Worm (Caenorhabditis elegans) whole organism, young adult: ENCODE measurements around the gene F25H8.2.

ENCODE experiments used
- B0261.1 ChIP-seq: sonication (generic microtip); optimal IDR thresholded peaks from 2 replicates; lab custom pipeline; 2016; ENCODE audit warnings: mild to moderate bottlenecking, missing genetic modification characterization, moderate library complexity, missing compliant biosample characterization
- C17E4.6 ChIP-seq: fragments of 200-800 bp; sonication (Bioruptor generic); IDR thresholded peaks from 2 replicates; pipeline ENCODE4 v1.3.6; 2022; ENCODE audit warnings: missing genetic modification reagents, missing genetic modification characterization, missing compliant biosample characterization
- F23B12.7 ChIP-seq: sonication (generic microtip); optimal IDR thresholded peaks from 2 replicates; lab custom pipeline; 2017; ENCODE audit warnings: missing genetic modification characterization, mild to moderate bottlenecking, missing compliant biosample characterization, antibody characterized with exemption, moderate library complexity; ENCODE audit not compliant: insufficient read depth
- F37B4.10 ChIP-seq: fragments of 200-800 bp; sonication (Bioruptor generic); IDR thresholded peaks from 2 replicates; pipeline ENCODE4 v1.3.6; 2022; ENCODE audit warnings: missing genetic modification characterization, missing compliant biosample characterization
- F49E8.2 ChIP-seq: sonication (generic microtip); optimal IDR thresholded peaks from 3 replicates; lab custom pipeline; 2017; ENCODE audit warnings: missing genetic modification characterization, mild to moderate bottlenecking, missing compliant biosample characterization, antibody characterized with exemption, moderate library complexity; ENCODE audit not compliant: insufficient read depth
- K12H6.12 ChIP-seq: fragments of 200-800 bp; sonication (Bioruptor generic); optimal IDR thresholded peaks from 2 replicates; lab custom pipeline; 2018; ENCODE audit warnings: mild to moderate bottlenecking, missing genetic modification characterization, missing compliant biosample characterization
- T26A5.8 ChIP-seq: sonication (generic microtip); optimal IDR thresholded peaks from 2 replicates; lab custom pipeline; 2016; ENCODE audit warnings: missing genetic modification characterization, missing compliant biosample characterization
- attf-3 ChIP-seq: fragments of 200-800 bp; sonication (Bioruptor generic); conservative IDR thresholded peaks from 2 replicates; pipeline ENCODE4 v1.3.6; 2022; ENCODE audit warnings: missing genetic modification reagents, missing genetic modification characterization, missing compliant biosample characterization
- attf-6 ChIP-seq: fragments of 200-800 bp; sonication (Bioruptor generic); IDR thresholded peaks from 2 replicates; pipeline ENCODE4 v1.3.6; 2022; ENCODE audit warnings: missing genetic modification reagents, missing genetic modification characterization, missing compliant biosample characterization
- cebp-1 ChIP-seq, 2 experiments: fragments of 200-800 bp in 1 of 2; sonication (Bioruptor generic) in 1 of 2; sonication (generic microtip) in 1 of 2; IDR thresholded peaks in 1 of 2; optimal IDR thresholded peaks in 1 of 2; 2 replicates each; pipeline versions ENCODE4 v1.3.6 to Lab custom; 2017 to 2022; ENCODE audit warnings: missing compliant biosample characterization in 2 of 2, missing genetic modification characterization in 2 of 2, mild to moderate bottlenecking in 1 of 2, missing genetic modification reagents in 1 of 2, moderate library complexity in 1 of 2
- cebp-2 ChIP-seq: fragments of 200-800 bp; sonication (Bioruptor generic); IDR thresholded peaks from 2 replicates; pipeline ENCODE4 v1.3.6; 2022; ENCODE audit warnings: missing genetic modification characterization, missing compliant biosample characterization
- ceh-40 ChIP-seq: fragments of 200-800 bp; sonication (Bioruptor generic); IDR thresholded peaks from 2 replicates; pipeline ENCODE4 v1.3.6; 2022; ENCODE audit warnings: missing genetic modification characterization, missing compliant biosample characterization
- ceh-91 ChIP-seq: fragments of 200-800 bp; sonication (Bioruptor generic); IDR thresholded peaks from 2 replicates; pipeline ENCODE4 v1.3.6; 2022; ENCODE audit warnings: missing genetic modification reagents, missing genetic modification characterization, missing compliant biosample characterization
- dpff-1 ChIP-seq: sonication (generic microtip); optimal IDR thresholded peaks from 2 replicates; lab custom pipeline; 2017; ENCODE audit warnings: mild to moderate bottlenecking, missing genetic modification characterization, missing compliant biosample characterization
- ets-4 ChIP-seq: fragments of 200-800 bp; sonication (Bioruptor generic); optimal IDR thresholded peaks from 2 replicates; lab custom pipeline; 2018; ENCODE audit warnings: mild to moderate bottlenecking, missing genetic modification characterization, missing compliant biosample characterization
- him-1 ChIP-seq: sonication (generic microtip); optimal IDR thresholded peaks from 2 replicates; lab custom pipeline; 2016; ENCODE audit warnings: missing genotype, missing genetic modification reagents, missing genetic modification characterization, missing compliant biosample characterization
- hlh-26 ChIP-seq: fragments of 200-800 bp; sonication (Bioruptor generic); conservative IDR thresholded peaks from 2 replicates; pipeline ENCODE4 v1.3.6; 2022; ENCODE audit warnings: missing genetic modification reagents, missing genetic modification characterization, missing compliant biosample characterization
- hrde-1 ChIP-seq: sonication (generic microtip); optimal IDR thresholded peaks from 2 replicates; lab custom pipeline; 2016; ENCODE audit warnings: missing genetic modification characterization, mild to moderate bottlenecking, missing compliant biosample characterization, moderate library complexity, missing genotype, missing genetic modification reagents, borderline replicate concordance
- hsf-1 ChIP-seq: fragments of 200-800 bp; sonication (Bioruptor generic); IDR thresholded peaks from 2 replicates; pipeline ENCODE4 v1.3.6; 2022; ENCODE audit warnings: missing genetic modification reagents, missing genetic modification characterization, missing compliant biosample characterization
- lsy-27 ChIP-seq: sonication (generic microtip); optimal IDR thresholded peaks from 2 replicates; lab custom pipeline; 2017; ENCODE audit warnings: missing genetic modification characterization, mild to moderate bottlenecking, missing compliant biosample characterization, antibody characterized with exemption, missing genotype, borderline replicate concordance; ENCODE audit not compliant: insufficient read depth
- madf-3 ChIP-seq: fragments of 200-800 bp; sonication (Bioruptor generic); IDR thresholded peaks from 2 replicates; pipeline ENCODE4 v1.3.6; 2022; ENCODE audit warnings: missing genetic modification reagents, missing genetic modification characterization, missing compliant biosample characterization
- mes-4 ChIP-seq: sonication (generic microtip); optimal IDR thresholded peaks from 2 replicates; lab custom pipeline; 2016; ENCODE audit warnings: missing genotype, missing genetic modification characterization, missing compliant biosample characterization
- mxl-1 ChIP-seq: sonication (generic microtip); optimal IDR thresholded peaks from 2 replicates; lab custom pipeline; 2016; ENCODE audit warnings: missing genetic modification characterization, missing compliant biosample characterization
- nhr-120 ChIP-seq: fragments of 200-800 bp; sonication (Bioruptor generic); IDR thresholded peaks from 2 replicates; pipeline ENCODE4 v1.3.6; 2022; ENCODE audit warnings: missing genetic modification characterization, missing compliant biosample characterization
- pbrm-1 ChIP-seq: fragments of 200-800 bp; sonication (Bioruptor generic); IDR thresholded peaks from 2 replicates; pipeline ENCODE4 v1.3.6; 2022; ENCODE audit warnings: missing genetic modification reagents, missing genetic modification characterization, missing compliant biosample characterization
- pha-4 ChIP-seq: fragments of 150-350 bp; sonication (generic microtip); optimal IDR thresholded peaks from 2 replicates; lab custom pipeline; 2014; ENCODE audit warnings: missing biosample characterization, missing genetic modification reagents, missing genetic modification characterization
- rcor-1 ChIP-seq: fragments of 200-800 bp; sonication (Bioruptor generic); IDR thresholded peaks from 2 replicates; pipeline ENCODE4 v1.3.6; 2022; ENCODE audit warnings: missing genetic modification reagents, missing genetic modification characterization, missing compliant biosample characterization
- sdz-38 ChIP-seq: sonication (generic microtip); optimal IDR thresholded peaks from 2 replicates; lab custom pipeline; 2016; ENCODE audit warnings: missing genotype, missing genetic modification characterization, missing compliant biosample characterization
- snpc-1.1 ChIP-seq: sonication (generic microtip); optimal IDR thresholded peaks from 2 replicates; lab custom pipeline; 2017; ENCODE audit warnings: missing genetic modification characterization, mild to moderate bottlenecking, missing compliant biosample characterization, antibody characterized with exemption, moderate library complexity, missing genotype, missing genetic modification reagents; ENCODE audit not compliant: insufficient read depth
- sptf-2 ChIP-seq: fragments of 200-800 bp; sonication (Bioruptor generic); optimal IDR thresholded peaks from 2 replicates; lab custom pipeline; 2018; ENCODE audit warnings: mild to moderate bottlenecking, missing genetic modification characterization, missing compliant biosample characterization
- tbp1 ChIP-seq: fragments of 200-800 bp; sonication (Bioruptor generic); optimal IDR thresholded peaks from 2 replicates; lab custom pipeline; 2018; ENCODE audit warnings: mild to moderate bottlenecking, missing genetic modification characterization, missing compliant biosample characterization
- ztf-26 ChIP-seq: sonication (generic microtip); optimal IDR thresholded peaks from 2 replicates; lab custom pipeline; 2017; ENCODE audit warnings: missing genetic modification characterization, missing compliant biosample characterization

The F25H8.2 gene

ce11 chrIV:9963945-9964344 is 31.9 kb downstream of the F25H8.2 start, which contains the start of gene T13H10.2 (continued):
- TF ChIP-seq hrde-1 (tag; lab: Kevin White, UChicago) (no peak), hsf-1 (GFP tag; lab: Robert Waterston, UW) (no peak)

ce11 chrIV:9969081-9969480 is 37.0 kb downstream of the F25H8.2 start, which contains the start of the genes kin-5 and C47E12.11:
kin-5 (minus strand) TSS chrIV:9969181.
C47E12.11 (plus strand) TSS chrIV:9969400.
- TF ChIP-seq cebp-1 (GFP tag; IDR thresholded peaks at IDR 0.05; lab: Robert Waterston, UW) (no peak), cebp-1 (tag; optimal IDR thresholded peaks at IDR 0.05; lab: Kevin White, UChicago) (no peak), sptf-2 (no peak), hlh-26 (GFP tag; lab: Robert Waterston, UW) (no peak)

ce11 chrIV:9972629-9973028 is 40.6 kb downstream of the F25H8.2 start, which contains the start of the genes C47E12.12 and C47E12.10:
C47E12.12 (minus strand) TSS chrIV:9972729.
C47E12.10 (plus strand) TSS chrIV:9972800.
- TF ChIP-seq dpff-1 (tag; lab: Kevin White, UChicago) (no peak), madf-3 (GFP tag; lab: Robert Waterston, UW) (no peak), ets-4 (GFP tag; lab: Kevin White, UChicago) (no peak), F37B4.10 (GFP tag; lab: Robert Waterston, UW) (no peak), ceh-91 (GFP tag; lab: Robert Waterston, UW) (no peak), lsy-27 (tag; lab: Kevin White, UChicago) (no peak)

ce11 chrIV:9974392-9974791 is 42.4 kb downstream of the F25H8.2 start, which contains the start of gene C47E12.9:
C47E12.9 (plus strand) TSS chrIV:9974692.
- no peak for TF ChIP-seq him-1
- TF ChIP-seq mes-4 (tag; lab: Kevin White, UChicago): no peak
- TF ChIP-seq, all 124 proteins: peak for 0

- no peak for TF ChIP-seq cebp-1 (GFP tag; IDR thresholded peaks at IDR 0.05; lab: Robert Waterston, UW)
- no peak for TF ChIP-seq cebp-1 (tag; optimal IDR thresholded peaks at IDR 0.05; lab: Kevin White, UChicago)
- TF ChIP-seq F23B12.7 (tag; lab: Kevin White, UChicago): no peak
- TF ChIP-seq cebp-2 (GFP tag; lab: Robert Waterston, UW): no peak
- TF ChIP-seq attf-6 (GFP tag; lab: Robert Waterston, UW): no peak
- TF ChIP-seq pbrm-1 (GFP tag; lab: Robert Waterston, UW): no peak
- TF ChIP-seq mxl-1 (tag; lab: Kevin White, UChicago): no peak
- TF ChIP-seq T26A5.8 (tag; lab: Kevin White, UChicago): no peak
- no peak for TF ChIP-seq B0261.1 (tag; lab: Kevin White, UChicago)
- TF ChIP-seq pha-4 (tag; lab: Kevin White, UChicago): no peak
These were observed 44.2 kb downstream of the F25H8.2 start, which contains the start of gene C47E12.14 for ce11 chrIV:9976284-9976683. C47E12.14 (minus strand) TSS chrIV:9976384.

- TF ChIP-seq tbp1 (no peak), ceh-40 (GFP tag; lab: Robert Waterston, UW) (no peak), rcor-1 (GFP tag; lab: Robert Waterston, UW) (no peak), attf-3 (GFP tag; lab: Robert Waterston, UW) (no peak), sdz-38 (tag; lab: Kevin White, UChicago) (no peak), ztf-26 (tag; lab: Kevin White, UChicago) (no peak), snpc-1.1 (tag; lab: Kevin White, UChicago) (no peak), C17E4.6 (GFP tag; lab: Robert Waterston, UW) (no peak), K12H6.12 (tag; lab: Kevin White, UChicago) (no peak), F49E8.2 (tag; lab: Kevin White, UChicago) (no peak), nhr-120 (GFP tag; lab: Robert Waterston, UW) (no peak)
These were observed 45.7 kb downstream of the F25H8.2 start, which contains the start of gene dhp-2 for ce11 chrIV:9977602-9978172. dhp-2 (plus strand) TSS chrIV:9978122.
